Fruit fly (Drosophila melanogaster) whole organism, embryonic: ENCODE measurements around the gene CG10365.
A peak's percentile ranks its signal among the peaks of the same experiment; 100 is the strongest.

Source experiments
- Asciz ChIP-seq: fragments of 200-800 bp; sonication (Bioruptor generic); optimal IDR thresholded peaks from 2 replicates; lab custom pipeline; 2017; ENCODE audit warnings: missing biosample characterization, mild to moderate bottlenecking, missing genetic modification characterization, missing genetic modification reagents
- B-H2 ChIP-seq: fragments of 200-800 bp; sonication (Bioruptor generic); optimal IDR thresholded peaks from 2 replicates; lab custom pipeline; 2018; ENCODE audit warnings: missing biosample characterization, mild to moderate bottlenecking, missing genetic modification characterization
- CG10321 ChIP-seq: fragments of 200-800 bp; sonication (Bioruptor generic); IDR thresholded peaks from 2 replicates; pipeline ENCODE4 v1.3.6; 2022; ENCODE audit warnings: missing biosample characterization, missing genetic modification characterization
- CG10979 ChIP-seq: fragments of 200-800 bp; sonication (Bioruptor generic); optimal IDR thresholded peaks from 2 replicates; lab custom pipeline; 2018; ENCODE audit warnings: missing biosample characterization, mild to moderate bottlenecking, missing genetic modification characterization, moderate library complexity
- CG11398 ChIP-seq: fragments of 200-800 bp; sonication (Bioruptor generic); optimal IDR thresholded peaks from 2 replicates; lab custom pipeline; 2016; ENCODE audit warnings: missing biosample characterization, missing genetic modification characterization
- CG11696 ChIP-seq: fragments of 200-800 bp; sonication (Bioruptor generic); IDR thresholded peaks from 2 replicates; pipeline ENCODE4 v1.3.6; 2022; ENCODE audit warnings: missing biosample characterization, missing genetic modification characterization
- CG11723 ChIP-seq: fragments of 200-800 bp; sonication (Bioruptor generic); optimal IDR thresholded peaks from 2 replicates; lab custom pipeline; 2017; ENCODE audit warnings: missing biosample characterization, mild to moderate bottlenecking, missing genetic modification characterization
- CG12236 ChIP-seq: fragments of 200-800 bp; sonication (Bioruptor generic); optimal IDR thresholded peaks from 2 replicates; lab custom pipeline; 2016; ENCODE audit warnings: missing biosample characterization, missing genetic modification characterization
- CG15479 ChIP-seq: fragments of 200-800 bp; sonication (Bioruptor generic); optimal IDR thresholded peaks from 3 replicates; lab custom pipeline; 2019; ENCODE audit warnings: missing biosample characterization, mild to moderate bottlenecking, missing genetic modification characterization, moderate library complexity
- CG16863 ChIP-seq: fragments of 200-800 bp; sonication (Bioruptor generic); optimal IDR thresholded peaks from 3 replicates; lab custom pipeline; 2016; ENCODE audit warnings: missing biosample characterization, missing genetic modification characterization
- CG30020 ChIP-seq: fragments of 200-800 bp; optimal IDR thresholded peaks from 2 replicates; lab custom pipeline; 2019; ENCODE audit warnings: missing biosample characterization, mild to moderate bottlenecking, missing genetic modification characterization, moderate library complexity
- CG32767 ChIP-seq: fragments of 200-800 bp; sonication (Bioruptor generic); IDR thresholded peaks from 2 replicates; pipeline ENCODE4 v1.3.6; 2022; ENCODE audit warnings: missing biosample characterization, missing genetic modification characterization
- CG32772 ChIP-seq: fragments of 200-800 bp; sonication (Bioruptor generic); IDR thresholded peaks from 2 replicates; pipeline ENCODE4 v1.3.6; 2022; ENCODE audit warnings: missing biosample characterization, missing genetic modification characterization
- CG42726 ChIP-seq: fragments of 200-800 bp; sonication (Bioruptor generic); IDR thresholded peaks from 2 replicates; pipeline ENCODE4 v1.3.6; 2022; ENCODE audit warnings: missing biosample characterization, missing genetic modification characterization; ENCODE audit not compliant: partially characterized antibody
- CG4820 ChIP-seq: fragments of 200-800 bp; sonication (Bioruptor generic); optimal IDR thresholded peaks from 3 replicates; lab custom pipeline; 2016; ENCODE audit warnings: missing biosample characterization, missing genetic modification characterization
- CG6765 ChIP-seq: fragments of 200-800 bp; sonication (Bioruptor generic); optimal IDR thresholded peaks from 3 replicates; lab custom pipeline; 2017; ENCODE audit warnings: missing biosample characterization, mild to moderate bottlenecking, missing genetic modification characterization
- CG6854 ChIP-seq: fragments of 200-800 bp; sonication (Bioruptor generic); optimal IDR thresholded peaks from 3 replicates; lab custom pipeline; 2017; ENCODE audit warnings: missing biosample characterization, mild to moderate bottlenecking, missing genetic modification characterization
- CG7839 ChIP-seq: fragments of 200-800 bp; sonication (Bioruptor generic); optimal IDR thresholded peaks from 3 replicates; lab custom pipeline; 2018; ENCODE audit warnings: missing biosample characterization, mild to moderate bottlenecking, missing genetic modification characterization, moderate library complexity
- CG8281 ChIP-seq: fragments of 200-800 bp; sonication (Bioruptor generic); optimal IDR thresholded peaks from 2 replicates; lab custom pipeline; 2018; ENCODE audit warnings: missing biosample characterization, mild to moderate bottlenecking, missing genetic modification characterization, moderate library complexity
- CG9215 ChIP-seq: fragments of 200-800 bp; sonication (Bioruptor generic); IDR thresholded peaks from 2 replicates; pipeline ENCODE4 v1.3.6; 2022; ENCODE audit warnings: missing biosample characterization, missing genetic modification characterization
- Camta ChIP-seq: fragments of 200-800 bp; sonication (Bioruptor generic); optimal IDR thresholded peaks from 2 replicates; lab custom pipeline; 2016; ENCODE audit warnings: missing biosample characterization, missing genetic modification characterization
- Dad ChIP-seq: fragments of 200-800 bp; sonication (Bioruptor generic); optimal IDR thresholded peaks from 3 replicates; lab custom pipeline; 2016; ENCODE audit warnings: missing biosample characterization, missing genetic modification characterization
- Ets65A ChIP-seq: fragments of 200-800 bp; sonication (Bioruptor generic); peaks from one replicate; lab custom pipeline; 2016; ENCODE audit warnings: missing biosample characterization, missing genetic modification characterization
- Fer1 ChIP-seq: fragments of 200-800 bp; sonication (Bioruptor generic); optimal IDR thresholded peaks from 2 replicates; lab custom pipeline; 2017; ENCODE audit warnings: missing biosample characterization, mild to moderate bottlenecking, missing genetic modification characterization
- HLH4C ChIP-seq: fragments of 200-800 bp; sonication (Bioruptor generic); IDR thresholded peaks from 3 replicates; pipeline ENCODE4 v1.3.6; 2022; ENCODE audit warnings: missing biosample characterization, missing genetic modification characterization; ENCODE audit not compliant: partially characterized antibody
- Mes4 ChIP-seq: fragments of 200-800 bp; sonication (Bioruptor generic); optimal IDR thresholded peaks from 2 replicates; lab custom pipeline; 2016; ENCODE audit warnings: missing biosample characterization, missing genetic modification characterization
- Nf-YC ChIP-seq: fragments of 200-800 bp; optimal IDR thresholded peaks from 3 replicates; lab custom pipeline; 2019; ENCODE audit warnings: missing biosample characterization, mild to moderate bottlenecking, missing genetic modification characterization, moderate library complexity
- Optix ChIP-seq: fragments of 200-800 bp; sonication (Bioruptor generic); IDR thresholded peaks from 3 replicates; pipeline ENCODE4 v1.3.6; 2022; ENCODE audit warnings: missing biosample characterization, missing genetic modification characterization
- Sry-β ChIP-seq: fragments of 200-800 bp; sonication (Bioruptor generic); optimal IDR thresholded peaks from 2 replicates; lab custom pipeline; 2018; ENCODE audit warnings: missing biosample characterization, mild to moderate bottlenecking, missing genetic modification characterization, moderate library complexity
- Sry-δ ChIP-seq: fragments of 200-800 bp; sonication (Bioruptor generic); optimal IDR thresholded peaks from 2 replicates; lab custom pipeline; 2016; ENCODE audit warnings: missing biosample characterization, missing genetic modification characterization
- Stat92E ChIP-seq, 3 experiments: fragments of >200 bp in 2 of 3; fragments of 200-800 bp in 1 of 3; sonication (Bioruptor generic) in 1 of 3; optimal IDR thresholded peaks; 2 replicates each; lab custom pipeline; 2017 to 2019; ENCODE audit warnings: missing biosample characterization in 3 of 3, missing genetic modification characterization in 3 of 3, mild to moderate bottlenecking in 1 of 3, moderate library complexity in 1 of 3
- Usf ChIP-seq: fragments of 200-800 bp; sonication (Bioruptor generic); optimal IDR thresholded peaks from 2 replicates; lab custom pipeline; 2017; ENCODE audit warnings: missing genotype, missing biosample characterization, missing genetic modification characterization
- Xrp1 ChIP-seq: fragments of 200-800 bp; sonication (Bioruptor generic); IDR thresholded peaks from 2 replicates; pipeline ENCODE4 v1.3.6; 2022; ENCODE audit warnings: missing biosample characterization, missing genetic modification characterization
- amos ChIP-seq: fragments of 200-800 bp; sonication (Bioruptor generic); IDR thresholded peaks from 2 replicates; pipeline ENCODE4 v1.3.6; 2022; ENCODE audit warnings: missing biosample characterization, missing genetic modification characterization; ENCODE audit not compliant: partially characterized antibody
- aop ChIP-seq: fragments of 200-800 bp; sonication (Bioruptor generic); IDR thresholded peaks from 2 replicates; pipeline ENCODE4 v1.3.6; 2022; ENCODE audit warnings: missing biosample characterization, missing genetic modification characterization
- ase ChIP-seq: fragments of 200-800 bp; sonication (Bioruptor generic); IDR thresholded peaks from 3 replicates; pipeline ENCODE4 v1.3.6; 2022; ENCODE audit warnings: missing biosample characterization, missing genetic modification characterization
- bab2 ChIP-seq: fragments of 200-800 bp; sonication (Bioruptor generic); optimal IDR thresholded peaks from 2 replicates; lab custom pipeline; 2016; ENCODE audit warnings: missing biosample characterization, missing genetic modification characterization
- cas ChIP-seq: fragments of 200-800 bp; sonication (Bioruptor generic); IDR thresholded peaks from 2 replicates; pipeline ENCODE4 v1.3.6; 2022; ENCODE audit warnings: missing biosample characterization, missing genetic modification characterization
- caup ChIP-seq: fragments of 200-800 bp; sonication (Bioruptor generic); optimal IDR thresholded peaks from 3 replicates; lab custom pipeline; 2017; ENCODE audit warnings: missing biosample characterization, mild to moderate bottlenecking, missing genetic modification characterization, moderate library complexity; ENCODE audit not compliant: severe bottlenecking
- ci ChIP-seq: fragments of 200-800 bp; sonication (Bioruptor generic); IDR thresholded peaks from 3 replicates; pipeline ENCODE4 v1.3.6; 2022; ENCODE audit warnings: missing biosample characterization, missing genetic modification characterization
- dan ChIP-seq: fragments of 200-800 bp; sonication (Bioruptor generic); IDR thresholded peaks from 2 replicates; pipeline ENCODE4 v1.3.6; 2022; ENCODE audit warnings: missing biosample characterization, missing genetic modification characterization
- dpn ChIP-seq, 2 experiments: fragments of 200-800 bp; sonication (Bioruptor generic); optimal IDR thresholded peaks; 3 replicates each; lab custom pipeline; 2016; ENCODE audit warnings: missing biosample characterization in 2 of 2, missing genetic modification characterization in 2 of 2
- fd64A ChIP-seq: fragments of 200-800 bp; sonication (Bioruptor generic); optimal IDR thresholded peaks from 3 replicates; lab custom pipeline; 2018; ENCODE audit warnings: missing biosample characterization, mild to moderate bottlenecking, missing genetic modification characterization
- gsb-n ChIP-seq: fragments of 200-800 bp; sonication (Bioruptor generic); optimal IDR thresholded peaks from 3 replicates; lab custom pipeline; 2018; ENCODE audit warnings: missing biosample characterization, mild to moderate bottlenecking, missing genetic modification characterization
- klu ChIP-seq: fragments of 200-800 bp; sonication (Bioruptor generic); IDR thresholded peaks from 2 replicates; pipeline ENCODE4 v1.3.6; 2022; ENCODE audit warnings: missing biosample characterization, missing genetic modification characterization
- nau ChIP-seq: fragments of 200-800 bp; sonication (Bioruptor generic); optimal IDR thresholded peaks from 3 replicates; lab custom pipeline; 2017; ENCODE audit warnings: missing biosample characterization, mild to moderate bottlenecking, missing genetic modification characterization, missing genetic modification reagents
- org-1 ChIP-seq: fragments of 200-800 bp; sonication (Bioruptor generic); optimal IDR thresholded peaks from 2 replicates; lab custom pipeline; 2017; ENCODE audit warnings: missing biosample characterization, missing genetic modification characterization
- peb ChIP-seq: fragments of 200-800 bp; sonication (Bioruptor generic); IDR thresholded peaks from 2 replicates; pipeline ENCODE4 v1.3.6; 2022; ENCODE audit warnings: missing biosample characterization, missing genetic modification characterization
- stc ChIP-seq: fragments of 200-800 bp; sonication (Bioruptor generic); IDR thresholded peaks from 2 replicates; pipeline ENCODE4 v1.3.6; 2022; ENCODE audit warnings: missing biosample characterization, missing genetic modification characterization
- sug ChIP-seq: fragments of 200-800 bp; optimal IDR thresholded peaks from 2 replicates; lab custom pipeline; 2019; ENCODE audit warnings: missing biosample characterization, mild to moderate bottlenecking, missing genetic modification characterization, moderate library complexity
- tx ChIP-seq: fragments of 200-800 bp; sonication (Bioruptor generic); optimal IDR thresholded peaks from 2 replicates; lab custom pipeline; 2016; ENCODE audit warnings: missing biosample characterization, missing genetic modification characterization

CG10365 gene

DNA sequence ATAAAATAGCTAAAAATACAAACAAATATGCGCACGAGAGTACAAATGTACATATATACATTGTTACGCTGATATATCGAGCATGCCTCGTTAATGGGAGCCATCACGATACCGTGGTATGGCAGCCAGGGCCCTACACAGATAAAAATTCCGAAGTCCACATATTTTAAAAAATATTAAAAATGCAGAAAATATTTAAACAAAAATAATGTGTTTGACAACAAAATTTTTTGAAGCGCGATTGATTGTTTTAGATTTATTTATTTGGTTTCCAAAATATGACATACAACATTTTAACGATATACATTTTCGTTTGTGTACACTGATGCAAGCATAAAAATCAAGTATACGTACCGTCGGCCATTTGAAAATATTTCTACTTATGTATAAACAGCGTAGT lies 3.6 kb downstream of the CG10365 start (continued):
- peak; percentile 77 for TF ChIP-seq cas (GFP tag; lab: Robert Waterston, UW)
- peak; percentile 65 to 73 for TF ChIP-seq dpn (GFP tag; optimal IDR thresholded peaks at IDR 0.05; lab: Kevin White, UChicago)
- TF ChIP-seq Usf, result peak; percentile 64
- TF ChIP-seq CG11398 (GFP tag; lab: Kevin White, UChicago), result peak; percentile 3
- peak; percentile 53 for TF ChIP-seq CG10321 (GFP tag; lab: Robert Waterston, UW)
- TF ChIP-seq CG32772, result peak; percentile 68; the same call in 1 of the 2 replicates
- TF ChIP-seq sug (tag; lab: Kevin White, UChicago), result peak; percentile 13
- peak; percentile 80 for TF ChIP-seq bab2 (GFP tag; lab: Kevin White, UChicago)
- peak; percentile 77 for TF ChIP-seq klu (GFP tag; lab: Robert Waterston, UW)
- peak; percentile 90 for TF ChIP-seq Fer1 (GFP tag; lab: Kevin White, UChicago)
- no peak for TF ChIP-seq dan
- TF ChIP-seq Ets65A (GFP tag; lab: Kevin White, UChicago), result peak; percentile 76
- peak; percentile 42 for TF ChIP-seq Dad (GFP tag; lab: Kevin White, UChicago)
- TF ChIP-seq amos (GFP tag; lab: Robert Waterston, UW), result no peak
- TF ChIP-seq B-H2 (GFP tag; lab: Kevin White, UChicago), result peak; percentile 57
- no peak for TF ChIP-seq fd64A (GFP tag; lab: Kevin White, UChicago)
- TF ChIP-seq ci, result peak; percentile 77
- peak; percentile 52 for TF ChIP-seq CG4820 (GFP tag; lab: Kevin White, UChicago)
- peak; percentile 14 for TF ChIP-seq Sry-δ (GFP tag; lab: Kevin White, UChicago)
- TF ChIP-seq CG6765 (GFP tag; lab: Kevin White, UChicago), result peak; percentile 79
- TF ChIP-seq Optix (GFP tag; lab: Robert Waterston, UW), result no peak
- peak; percentile 72 for TF ChIP-seq Asciz (GFP tag; lab: Kevin White, UChicago)
- 0 out of 2 replicates have a peak, but pooled peaks have one; percentile 18 for TF ChIP-seq CG32767 (GFP tag; lab: Robert Waterston, UW)
- peak; percentile 75 for TF ChIP-seq Xrp1 (GFP tag; lab: Robert Waterston, UW)
- TF ChIP-seq HLH4C (GFP tag; lab: Robert Waterston, UW), result no peak
- peak; percentile 16 for TF ChIP-seq Mes4 (GFP tag; lab: Kevin White, UChicago)
- TF ChIP-seq peb, result no peak
- peak; percentile 64 for TF ChIP-seq tx (GFP tag; lab: Kevin White, UChicago)
- TF ChIP-seq org-1, result peak; percentile 73
- peak; percentile 72 for TF ChIP-seq CG9215 (GFP tag; lab: Robert Waterston, UW)
- TF ChIP-seq CG7839, result peak; percentile 85
- TF ChIP-seq CG42726 (GFP tag; lab: Robert Waterston, UW), result no peak
- peak; percentile 84 for TF ChIP-seq caup (GFP tag; lab: Kevin White, UChicago)
- TF ChIP-seq Stat92E (GFP tag; optimal IDR thresholded peaks at IDR 0.05; lab: Kevin White, UChicago), result no peak
- peak; percentile 50 for TF ChIP-seq CG16863 (GFP tag; lab: Kevin White, UChicago)
- no peak for TF ChIP-seq CG15479 (GFP tag; lab: Kevin White, UChicago)
- TF ChIP-seq CG12236 (GFP tag; lab: Kevin White, UChicago), result no peak
- no peak for TF ChIP-seq CG30020 (tag; lab: Kevin White, UChicago)
- peak; percentile 59 for TF ChIP-seq CG11696 (GFP tag; lab: Robert Waterston, UW)
- TF ChIP-seq Nf-YC (tag; lab: Kevin White, UChicago), result peak; percentile 35
- TF ChIP-seq ase (GFP tag; lab: Robert Waterston, UW), result no peak; the same call in 2 of the 3 replicates
- TF ChIP-seq Sry-β, result no peak
- peak; percentile 78 for TF ChIP-seq CG6854 (GFP tag; lab: Kevin White, UChicago)
- peak; percentile 60 for TF ChIP-seq nau (GFP tag; lab: Kevin White, UChicago)
- TF ChIP-seq CG8281 (tag; lab: Kevin White, UChicago), result peak; percentile 10
- TF ChIP-seq CG10979 (tag; lab: Kevin White, UChicago), result peak; percentile 56
- TF ChIP-seq Camta (GFP tag; lab: Kevin White, UChicago), result peak; percentile 57
- TF ChIP-seq gsb-n (tag; lab: Kevin White, UChicago), result peak; percentile 4
- peak; percentile 81 for TF ChIP-seq stc
- TF ChIP-seq CG11723 (GFP tag; lab: Kevin White, UChicago), result peak; percentile 36
- no peak for TF ChIP-seq aop (GFP tag; lab: Robert Waterston, UW)
